Worm (Caenorhabditis elegans): Measurements from ENCODE around the gene dct-16.

DNA sequence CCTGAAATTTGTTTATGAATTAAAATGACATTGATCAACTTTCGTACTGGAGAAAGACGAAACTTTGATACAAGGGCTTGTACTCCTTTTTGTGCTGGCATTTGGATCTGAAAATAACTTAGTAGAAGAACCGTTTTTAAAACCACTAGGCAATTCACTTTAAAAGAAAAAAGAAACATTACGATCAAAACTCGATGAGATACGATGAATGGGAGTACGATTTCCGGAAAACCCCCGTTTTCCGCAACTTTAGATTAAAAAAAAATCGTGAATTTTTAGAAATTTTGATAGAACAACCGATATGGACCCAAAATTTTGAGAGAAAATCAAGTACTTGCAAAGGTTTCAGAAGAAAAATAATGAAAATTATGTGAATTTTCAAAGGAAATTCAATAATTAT, 28.5 kb downstream of the dct-16 start, which contains the start of gene B0250.8:
- TF ChIP-seq ztf-11 (tag; optimal IDR thresholded peaks at IDR 0.05) (no peak), unc-39 (tag; optimal IDR thresholded peaks at IDR 0.05) (no peak), sptf-1 (tag; optimal IDR thresholded peaks at IDR 0.05) (no peak), mab-5 (tag; optimal IDR thresholded peaks at IDR 0.05) (no peak), nhr-237 (tag; optimal IDR thresholded peaks at IDR 0.05) (no peak), snpc-4 (tag; optimal IDR thresholded peaks at IDR 0.05) (no peak), blmp-1 (tag; optimal IDR thresholded peaks at IDR 0.05) (no peak), pha-4 (tag; optimal IDR thresholded peaks at IDR 0.05) (no peak)

Data from whole organism, mixed stage, embryonic.